Worm (Caenorhabditis elegans) whole organism, midembryonic: Measurements from ENCODE around the gene F40F4.7.

Source experiments
- T22C8.4 ChIP-seq: fragments of 200-800 bp; sonication (Bioruptor generic); IDR thresholded peaks from 2 replicates; pipeline ENCODE4 v1.3.6; 2022; ENCODE audit warnings: missing genetic modification characterization, missing compliant biosample characterization
- cog-1 ChIP-seq: sonication (generic microtip); optimal IDR thresholded peaks from 2 replicates; lab custom pipeline; 2016; ENCODE audit warnings: missing genetic modification characterization, missing compliant biosample characterization
- flt-1 ChIP-seq: fragments of 200-800 bp; sonication (Bioruptor generic); IDR thresholded peaks from 2 replicates; pipeline ENCODE4 v1.3.6; 2022; ENCODE audit warnings: missing genetic modification characterization, missing compliant biosample characterization
- klf-2 ChIP-seq: fragments of 200-800 bp; sonication (Bioruptor generic); conservative IDR thresholded peaks from 2 replicates; pipeline ENCODE4 v1.3.6; 2022; ENCODE audit warnings: missing genetic modification reagents, missing genetic modification characterization, missing compliant biosample characterization
- med-1 ChIP-seq: sonication (generic microtip); optimal IDR thresholded peaks from 2 replicates; lab custom pipeline; 2017; ENCODE audit warnings: missing genetic modification characterization, mild to moderate bottlenecking, missing compliant biosample characterization, antibody characterized with exemption, missing genetic modification reagents; ENCODE audit not compliant: insufficient read depth
- ref-1 ChIP-seq: fragments of 200-800 bp; sonication (Bioruptor generic); conservative IDR thresholded peaks from 2 replicates; pipeline ENCODE4 v1.3.6; 2022; ENCODE audit warnings: missing genetic modification reagents, missing genetic modification characterization, missing compliant biosample characterization
- tab-1 ChIP-seq: fragments of 200-800 bp; sonication (Bioruptor generic); IDR thresholded peaks from 2 replicates; pipeline ENCODE4 v1.3.6; 2022; ENCODE audit warnings: missing genetic modification characterization, missing compliant biosample characterization
- ztf-23 ChIP-seq: fragments of 200-800 bp; sonication (Bioruptor generic); IDR thresholded peaks from 2 replicates; pipeline ENCODE4 v1.3.6; 2022; ENCODE audit warnings: missing genetic modification reagents, missing genetic modification characterization, missing compliant biosample characterization
- ztf-29 ChIP-seq: fragments of 200-800 bp; sonication (Bioruptor generic); IDR thresholded peaks from 2 replicates; pipeline ENCODE4 v1.3.6; 2022; ENCODE audit warnings: missing genetic modification reagents, missing genetic modification characterization, missing compliant biosample characterization

The F40F4.7 gene

DNA sequence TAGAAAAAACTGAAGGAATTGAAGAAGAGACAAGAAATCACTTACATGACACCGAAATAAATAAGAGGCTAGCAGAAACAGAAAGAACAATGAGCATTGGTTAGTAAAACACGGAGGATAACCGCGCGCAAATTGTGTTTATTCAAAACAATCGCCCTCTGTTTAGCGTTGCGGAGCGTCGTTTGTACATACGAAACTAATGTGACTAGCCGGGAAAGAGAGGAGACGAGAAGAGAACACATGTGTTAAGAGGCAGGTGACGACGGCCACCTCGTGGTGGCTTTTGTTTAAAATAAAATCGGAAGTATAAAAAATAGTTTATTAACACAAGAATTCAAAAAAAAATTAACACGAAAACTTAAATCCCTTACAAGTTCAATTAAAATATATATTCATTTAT, at the start of gene F40F4.7:
F40F4.7 (minus strand) TSS at position 122 of the 400 bp plus-strand sequence.
- TF ChIP-seq cog-1 (tag; lab: Kevin White, UChicago) (peak; percentile 41), ztf-29 (no peak)

DNA sequence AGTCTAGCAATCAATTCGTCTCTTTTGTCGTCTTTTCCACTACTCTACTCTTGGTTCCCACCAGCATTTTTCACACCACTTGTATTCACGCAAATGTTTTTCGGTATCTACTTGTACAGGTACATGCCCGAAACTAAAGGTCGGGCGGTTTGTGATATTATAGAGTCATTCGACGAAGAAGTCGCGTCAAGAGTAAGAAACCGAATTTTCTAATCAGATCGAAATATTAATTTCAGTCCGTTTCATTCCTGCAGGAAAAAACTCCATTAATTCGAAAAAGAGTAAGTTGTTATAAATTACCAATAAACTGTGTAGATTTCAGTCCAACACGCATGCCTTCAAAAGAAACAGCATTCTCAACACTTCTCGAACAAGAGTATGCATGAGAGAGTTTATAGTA, 46.2 kb upstream of the F40F4.7 start:
- TF ChIP-seq flt-1 (GFP tag; lab: Robert Waterston, UW) (no peak), ztf-29 (no peak), ztf-23 (GFP tag; lab: Robert Waterston, UW) (no peak), ref-1 (GFP tag; lab: Robert Waterston, UW) (no peak), med-1 (GFP tag; lab: Kevin White, UChicago) (no peak), klf-2 (no peak), T22C8.4 (GFP tag; lab: Robert Waterston, UW) (no peak), tab-1 (GFP tag; lab: Robert Waterston, UW) (no peak), cog-1 (tag; lab: Kevin White, UChicago) (no peak)

DNA sequence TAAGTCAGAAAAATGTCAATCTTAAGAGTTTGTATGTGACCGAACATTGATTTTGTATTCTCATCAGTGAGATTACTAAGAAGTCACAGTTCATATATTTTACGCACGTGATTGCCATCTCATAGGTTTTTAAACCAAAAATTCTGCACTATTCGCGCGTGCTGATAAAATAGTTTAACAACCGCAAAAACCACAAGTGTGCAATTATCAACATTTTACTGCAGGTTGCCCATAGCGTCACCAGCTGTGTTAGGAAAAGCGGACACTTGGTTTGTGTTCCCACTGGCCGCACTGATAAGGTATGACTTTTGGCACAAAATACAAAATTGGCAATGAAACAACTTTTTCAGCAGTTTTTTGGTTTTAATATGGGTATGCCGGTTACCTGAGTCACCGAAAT, 44.4 kb upstream of the F40F4.7 start:
- TF ChIP-seq tab-1 (GFP tag; lab: Robert Waterston, UW) (no peak), cog-1 (tag; lab: Kevin White, UChicago) (no peak), T22C8.4 (GFP tag; lab: Robert Waterston, UW) (no peak), ztf-23 (GFP tag; lab: Robert Waterston, UW) (no peak), med-1 (GFP tag; lab: Kevin White, UChicago) (no peak), flt-1 (GFP tag; lab: Robert Waterston, UW) (no peak), ref-1 (GFP tag; lab: Robert Waterston, UW) (no peak), ztf-29 (no peak), klf-2 (no peak)

DNA sequence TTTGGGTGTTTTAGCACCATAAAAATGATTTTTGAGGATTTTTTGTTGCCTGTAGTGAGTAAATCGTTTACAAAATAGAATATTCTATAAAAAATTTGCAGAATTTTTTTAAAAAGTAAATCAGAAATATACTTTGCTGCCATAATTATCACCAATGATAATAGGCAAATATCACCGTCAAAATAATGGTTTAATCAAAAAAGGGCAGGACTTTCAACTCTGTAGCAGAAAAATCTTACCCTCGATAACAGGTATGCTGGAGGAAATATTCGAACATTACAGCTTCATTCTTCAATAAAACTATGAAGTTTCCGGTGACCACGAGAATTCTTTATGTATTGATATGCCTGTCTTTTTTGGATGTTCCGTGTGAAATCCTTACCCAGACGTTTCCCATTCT, 43.5 kb upstream of the F40F4.7 start, which contains the start of gene K09C4.4:
K09C4.4 (plus strand) TSS at position 301 of the 400 bp plus-strand sequence.
- TF ChIP-seq tab-1 (GFP tag; lab: Robert Waterston, UW) (no peak), ztf-23 (GFP tag; lab: Robert Waterston, UW) (no peak), med-1 (GFP tag; lab: Kevin White, UChicago) (no peak), ztf-29 (no peak), cog-1 (tag; lab: Kevin White, UChicago) (no peak)

DNA sequence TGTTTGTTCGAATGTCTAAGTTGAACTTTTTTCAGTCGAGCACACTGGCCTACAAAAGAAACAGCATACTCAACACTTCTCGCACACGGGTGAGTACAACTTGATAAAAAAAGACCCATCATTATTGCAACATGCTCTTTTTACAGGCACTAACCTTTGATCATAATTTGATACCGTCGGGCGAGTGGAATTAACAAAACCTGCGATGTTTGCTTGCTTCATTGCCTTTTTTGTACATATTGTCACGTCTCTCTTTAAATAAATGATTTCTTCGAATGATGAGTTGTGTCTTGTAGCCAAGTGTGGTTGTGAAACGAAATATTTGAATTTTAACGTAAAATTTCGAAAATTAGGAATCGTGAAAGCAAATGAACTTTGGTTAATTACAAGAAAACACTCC, 39.7 kb upstream of the F40F4.7 start:
- no peak for TF ChIP-seq ztf-29
- no peak for TF ChIP-seq cog-1 (tag; lab: Kevin White, UChicago)
- no peak for TF ChIP-seq ref-1 (GFP tag; lab: Robert Waterston, UW)
- TF ChIP-seq flt-1 (GFP tag; lab: Robert Waterston, UW), result no peak
- no peak for TF ChIP-seq ztf-23 (GFP tag; lab: Robert Waterston, UW)

DNA sequence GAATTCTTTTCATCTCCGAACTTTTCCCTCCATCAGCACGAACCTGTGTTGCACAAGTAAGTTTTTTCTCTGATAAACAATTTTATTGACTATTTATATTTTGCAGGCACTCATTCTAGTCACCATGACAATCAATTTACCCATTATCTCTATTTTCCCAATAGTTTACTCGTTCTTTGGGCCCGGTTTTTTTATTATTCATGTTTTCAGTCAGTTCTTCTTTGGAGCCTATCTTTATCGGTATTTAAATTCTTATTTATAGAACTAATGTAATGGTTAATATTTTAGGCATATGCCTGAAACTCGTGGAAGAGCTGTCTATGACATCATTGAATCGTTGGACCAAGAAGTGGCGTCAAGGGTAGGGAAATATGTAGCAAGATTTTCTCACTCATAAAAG, 39.2 kb upstream of the F40F4.7 start:
- no peak for TF ChIP-seq ref-1 (GFP tag; lab: Robert Waterston, UW)
- no peak for TF ChIP-seq tab-1 (GFP tag; lab: Robert Waterston, UW)
- no peak for TF ChIP-seq T22C8.4 (GFP tag; lab: Robert Waterston, UW)
- no peak for TF ChIP-seq ztf-29
- TF ChIP-seq ztf-23 (GFP tag; lab: Robert Waterston, UW), result no peak
- no peak for TF ChIP-seq flt-1 (GFP tag; lab: Robert Waterston, UW)
- TF ChIP-seq klf-2, result no peak
- no peak for TF ChIP-seq cog-1 (tag; lab: Kevin White, UChicago)
- TF ChIP-seq med-1 (GFP tag; lab: Kevin White, UChicago), result no peak

DNA sequence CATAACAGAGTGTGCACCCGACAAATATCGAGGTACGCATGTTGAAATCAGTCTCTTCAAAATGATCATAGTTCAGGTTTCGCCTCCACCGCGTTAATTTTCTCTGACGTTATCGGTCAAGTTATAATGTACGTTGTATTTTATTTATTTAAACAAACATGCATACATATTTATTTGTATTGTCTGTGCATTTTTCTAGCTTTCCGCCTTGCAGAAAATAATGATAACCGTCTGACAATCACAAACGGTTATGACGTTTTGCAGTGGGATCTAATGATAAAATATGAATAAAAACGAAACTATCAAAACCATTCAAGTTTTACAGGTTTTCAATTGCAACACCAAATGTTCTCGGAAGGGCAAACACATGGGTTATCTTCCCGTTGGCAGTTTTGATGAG, 37.5 kb upstream of the F40F4.7 start:
- no peak for TF ChIP-seq T22C8.4 (GFP tag; lab: Robert Waterston, UW)
- TF ChIP-seq klf-2, result no peak
- no peak for TF ChIP-seq ztf-29
- TF ChIP-seq tab-1 (GFP tag; lab: Robert Waterston, UW), result no peak
- no peak for TF ChIP-seq ztf-23 (GFP tag; lab: Robert Waterston, UW)
- no peak for TF ChIP-seq med-1 (GFP tag; lab: Kevin White, UChicago)
- no peak for TF ChIP-seq flt-1 (GFP tag; lab: Robert Waterston, UW)
- TF ChIP-seq cog-1 (tag; lab: Kevin White, UChicago), result no peak

DNA sequence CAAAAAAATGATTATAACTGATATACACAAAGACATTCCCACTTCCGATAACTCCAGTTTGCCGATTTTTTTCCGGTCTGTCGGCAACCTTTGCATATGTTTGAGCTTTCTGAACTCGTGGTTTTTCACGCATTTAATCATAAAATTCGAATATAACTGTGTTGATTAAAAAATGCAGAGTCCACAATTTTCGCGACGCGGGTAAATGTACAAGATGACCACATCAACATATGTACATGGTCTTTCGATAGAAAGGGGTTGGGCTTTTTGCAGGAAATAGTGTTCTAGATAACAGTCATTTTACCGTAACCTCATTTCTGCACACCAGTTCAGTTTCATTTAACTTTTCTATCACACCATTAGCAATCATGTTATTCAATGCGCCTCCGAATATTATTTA, 36.6 kb upstream of the F40F4.7 start, which contains the start of gene K09C4.5:
K09C4.5 (plus strand) TSS at position 326 of the 400 bp plus-strand sequence.
- TF ChIP-seq T22C8.4 (GFP tag; lab: Robert Waterston, UW) (no peak), cog-1 (tag; lab: Kevin White, UChicago) (no peak), ref-1 (GFP tag; lab: Robert Waterston, UW) (no peak), tab-1 (GFP tag; lab: Robert Waterston, UW) (no peak), ztf-29 (no peak), klf-2 (no peak), med-1 (GFP tag; lab: Kevin White, UChicago) (no peak)

DNA sequence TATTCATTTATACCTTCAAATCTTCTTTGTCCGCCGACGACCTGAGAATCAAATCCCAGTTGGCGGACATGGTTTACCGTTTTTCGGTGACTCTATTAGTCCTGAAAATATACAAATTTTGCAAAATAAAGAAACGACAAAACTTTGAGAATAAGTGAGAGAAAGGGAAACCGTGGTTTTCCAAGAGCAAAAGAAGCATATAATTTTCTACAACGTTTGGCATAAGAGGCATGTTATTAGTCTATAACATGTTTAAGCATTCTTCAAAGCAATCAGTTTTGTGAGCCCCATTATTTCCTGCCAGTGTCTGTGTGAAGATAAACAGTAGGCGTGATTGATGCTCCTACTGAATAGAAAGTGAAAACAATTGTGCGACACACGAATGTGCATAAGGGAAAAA, 34.4 kb upstream of the F40F4.7 start, which contains the start of gene K09C4.10:
K09C4.10 (minus strand) TSS at position 101 of the 400 bp plus-strand sequence.
- TF ChIP-seq med-1 (GFP tag; lab: Kevin White, UChicago) (no peak), ref-1 (GFP tag; lab: Robert Waterston, UW) (no peak), T22C8.4 (GFP tag; lab: Robert Waterston, UW) (no peak), ztf-23 (GFP tag; lab: Robert Waterston, UW) (no peak), flt-1 (GFP tag; lab: Robert Waterston, UW) (no peak), ztf-29 (no peak)

DNA sequence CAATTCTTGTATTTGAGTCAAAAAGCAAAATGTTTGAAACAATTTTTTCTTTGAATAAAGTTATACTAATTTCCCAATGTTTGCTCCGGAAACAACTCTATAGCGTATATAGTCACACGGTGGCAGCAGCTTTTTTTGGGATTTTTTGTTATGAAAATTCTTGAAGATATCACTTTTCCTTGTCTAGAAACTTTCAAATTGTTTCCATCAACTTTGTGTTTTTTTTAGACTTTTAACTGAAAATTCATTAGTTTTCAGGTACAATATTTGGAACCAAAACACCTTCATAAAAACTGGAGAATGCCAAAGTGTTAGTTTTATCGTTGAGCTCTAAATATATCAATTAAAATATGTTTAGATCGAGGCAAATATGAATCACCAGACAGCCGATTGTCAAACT, 26.8 kb upstream of the F40F4.7 start, which contains the start of gene K09C4.7:
K09C4.7 (plus strand) TSS at position 301 of the 400 bp plus-strand sequence.
- TF ChIP-seq flt-1 (GFP tag; lab: Robert Waterston, UW), result no peak
- TF ChIP-seq med-1 (GFP tag; lab: Kevin White, UChicago), result no peak
- TF ChIP-seq klf-2, result no peak
- TF ChIP-seq cog-1 (tag; lab: Kevin White, UChicago), result no peak
- TF ChIP-seq ztf-29, result no peak
- no peak for TF ChIP-seq ztf-23 (GFP tag; lab: Robert Waterston, UW)
- no peak for TF ChIP-seq tab-1 (GFP tag; lab: Robert Waterston, UW)
- no peak for TF ChIP-seq T22C8.4 (GFP tag; lab: Robert Waterston, UW)
- TF ChIP-seq ref-1 (GFP tag; lab: Robert Waterston, UW), result no peak
